Fruit fly (Drosophila melanogaster) whole organism, embryonic: ENCODE results near the gene teq.

ENCODE experiments used
- BEAF-32 ChIP-seq: fragments of 200-800 bp; sonication (Bioruptor generic); optimal IDR thresholded peaks from 3 replicates; lab custom pipeline; 2017; ENCODE audit warnings: missing biosample characterization, missing genetic modification characterization, mild to moderate bottlenecking, moderate library complexity, missing genetic modification reagents
- CG10147 ChIP-seq: fragments of 200-800 bp; sonication (Bioruptor generic); optimal IDR thresholded peaks from 2 replicates; lab custom pipeline; 2019; ENCODE audit warnings: missing biosample characterization, mild to moderate bottlenecking, missing genetic modification characterization, moderate library complexity
- CG17385 ChIP-seq: fragments of 200-800 bp; sonication (Bioruptor generic); optimal IDR thresholded peaks from 3 replicates; lab custom pipeline; 2018; ENCODE audit warnings: missing biosample characterization, mild to moderate bottlenecking, missing genetic modification characterization
- CG17568 ChIP-seq: fragments of 200-800 bp; sonication (Bioruptor generic); optimal IDR thresholded peaks from 2 replicates; lab custom pipeline; 2018; ENCODE audit warnings: missing biosample characterization, mild to moderate bottlenecking, missing genetic modification characterization, moderate library complexity
- CG31365 ChIP-seq: fragments of 200-800 bp; sonication (Bioruptor generic); optimal IDR thresholded peaks from 2 replicates; lab custom pipeline; 2018; ENCODE audit warnings: missing biosample characterization, mild to moderate bottlenecking, missing genetic modification characterization
- CG3163 ChIP-seq: fragments of 200-800 bp; sonication (Bioruptor generic); optimal IDR thresholded peaks from 3 replicates; lab custom pipeline; 2016; ENCODE audit warnings: missing biosample characterization, missing genetic modification characterization
- CG4360 ChIP-seq: fragments of 200-800 bp; sonication (Bioruptor generic); IDR thresholded peaks from 2 replicates; pipeline ENCODE4 v1.3.6; 2022; ENCODE audit warnings: missing biosample characterization, missing genetic modification characterization
- CG5953 ChIP-seq: fragments of 200-800 bp; sonication (Bioruptor generic); IDR thresholded peaks from 2 replicates; pipeline ENCODE4 v1.3.6; 2022; ENCODE audit warnings: missing biosample characterization, missing genetic modification characterization
- CG6854 ChIP-seq: fragments of 200-800 bp; sonication (Bioruptor generic); optimal IDR thresholded peaks from 3 replicates; lab custom pipeline; 2017; ENCODE audit warnings: missing biosample characterization, mild to moderate bottlenecking, missing genetic modification characterization
- CG8290 ChIP-seq, 3 experiments: fragments of 200-800 bp; sonication (Bioruptor generic); optimal IDR thresholded peaks; 2 replicates each; lab custom pipeline; 2016 to 2019; ENCODE audit warnings: missing biosample characterization in 3 of 3, missing genetic modification characterization in 3 of 3, mild to moderate bottlenecking in 2 of 3, moderate library complexity in 1 of 3
- CG9609 ChIP-seq: fragments of 200-800 bp; sonication (Bioruptor generic); optimal IDR thresholded peaks from 3 replicates; lab custom pipeline; 2016; ENCODE audit warnings: missing biosample characterization, missing genetic modification characterization
- CG9817 ChIP-seq: fragments of 200-800 bp; sonication (Bioruptor generic); optimal IDR thresholded peaks from 2 replicates; lab custom pipeline; 2018; ENCODE audit warnings: missing biosample characterization, mild to moderate bottlenecking, missing genetic modification characterization, moderate library complexity
- Dip2 ChIP-seq: fragments of 200-800 bp; sonication (Bioruptor generic); IDR thresholded peaks from 2 replicates; pipeline ENCODE4 v1.3.6; 2022; ENCODE audit warnings: missing biosample characterization, missing genetic modification characterization
- E2f2 ChIP-seq: fragments of 200-800 bp; sonication (Bioruptor generic); IDR thresholded peaks from 2 replicates; pipeline ENCODE4 v1.3.6; 2022; ENCODE audit warnings: missing biosample characterization, missing genetic modification characterization
- Eip74EF ChIP-seq, 2 experiments: fragments of 200-800 bp in 1 of 2; fragments of >200 bp in 1 of 2; sonication (Bioruptor generic) in 1 of 2; optimal IDR thresholded peaks; 2 replicates each; lab custom pipeline; 2017 to 2019; ENCODE audit warnings: missing biosample characterization in 2 of 2, missing genetic modification characterization in 2 of 2, mild to moderate bottlenecking in 1 of 2, moderate library complexity in 1 of 2
- Elba2 ChIP-seq: fragments of 200-800 bp; sonication (Bioruptor generic); optimal IDR thresholded peaks from 3 replicates; lab custom pipeline; 2016; ENCODE audit warnings: missing biosample characterization, missing genetic modification characterization
- Fer2 ChIP-seq: fragments of 200-800 bp; sonication (Bioruptor generic); optimal IDR thresholded peaks from 2 replicates; lab custom pipeline; 2018; ENCODE audit warnings: missing biosample characterization, mild to moderate bottlenecking, missing genetic modification characterization, moderate library complexity
- MESR4 ChIP-seq: fragments of 200-800 bp; sonication (Bioruptor generic); optimal IDR thresholded peaks from 2 replicates; lab custom pipeline; 2018; ENCODE audit warnings: missing biosample characterization, mild to moderate bottlenecking, missing genetic modification characterization, moderate library complexity
- Max ChIP-seq: fragments of 200-800 bp; sonication (Bioruptor generic); optimal IDR thresholded peaks from 2 replicates; lab custom pipeline; 2016; ENCODE audit warnings: missing biosample characterization, mild to moderate bottlenecking, missing genetic modification characterization
- Six4 ChIP-seq: fragments of 200-800 bp; sonication (Bioruptor generic); optimal IDR thresholded peaks from 2 replicates; lab custom pipeline; 2016; ENCODE audit warnings: missing biosample characterization, missing genetic modification characterization
- Sry-δ ChIP-seq: fragments of 200-800 bp; sonication (Bioruptor generic); optimal IDR thresholded peaks from 2 replicates; lab custom pipeline; 2016; ENCODE audit warnings: missing biosample characterization, missing genetic modification characterization
- Ssrp ChIP-seq: fragments of 200-800 bp; sonication (Bioruptor generic); optimal IDR thresholded peaks from 2 replicates; lab custom pipeline; 2018; ENCODE audit warnings: missing biosample characterization, mild to moderate bottlenecking, missing genetic modification characterization, moderate library complexity
- Xrp1 ChIP-seq: fragments of 200-800 bp; sonication (Bioruptor generic); IDR thresholded peaks from 2 replicates; pipeline ENCODE4 v1.3.6; 2022; ENCODE audit warnings: missing biosample characterization, missing genetic modification characterization
- YL-1 ChIP-seq: fragments of 200-800 bp; sonication (Bioruptor generic); optimal IDR thresholded peaks from 3 replicates; lab custom pipeline; 2017; ENCODE audit warnings: missing biosample characterization, mild to moderate bottlenecking, missing genetic modification characterization
- ac ChIP-seq: fragments of 200-800 bp; sonication (Bioruptor generic); optimal IDR thresholded peaks from 3 replicates; lab custom pipeline; 2017; ENCODE audit warnings: missing biosample characterization, mild to moderate bottlenecking, missing genetic modification characterization
- amos ChIP-seq: fragments of 200-800 bp; sonication (Bioruptor generic); IDR thresholded peaks from 2 replicates; pipeline ENCODE4 v1.3.6; 2022; ENCODE audit warnings: missing biosample characterization, missing genetic modification characterization; ENCODE audit not compliant: partially characterized antibody
- cg ChIP-seq: fragments of 200-800 bp; sonication (Bioruptor generic); optimal IDR thresholded peaks from 3 replicates; lab custom pipeline; 2019; ENCODE audit warnings: missing biosample characterization, mild to moderate bottlenecking, missing genetic modification characterization, moderate library complexity
- chinmo ChIP-seq: fragments of 200-800 bp; sonication (Bioruptor generic); IDR thresholded peaks from 4 replicates; pipeline ENCODE4 v1.3.6; 2022; ENCODE audit warnings: missing biosample characterization, missing genetic modification characterization; ENCODE audit not compliant: partially characterized antibody
- cwo ChIP-seq: fragments of 200-800 bp; sonication (Bioruptor generic); optimal IDR thresholded peaks from 3 replicates; lab custom pipeline; 2017; ENCODE audit warnings: missing biosample characterization, missing genetic modification characterization, mild to moderate bottlenecking, moderate library complexity, missing genetic modification reagents
- ewg ChIP-seq: fragments of 200-800 bp; sonication (Bioruptor generic); optimal IDR thresholded peaks from 3 replicates; lab custom pipeline; 2017; ENCODE audit warnings: mild to moderate bottlenecking, missing biosample characterization, missing genetic modification reagents, missing genetic modification characterization
- hb ChIP-seq: fragments of 200-800 bp; sonication (Bioruptor generic); IDR thresholded peaks from 3 replicates; pipeline ENCODE4 v1.3.6; 2022; ENCODE audit warnings: missing biosample characterization, missing genetic modification characterization; ENCODE audit not compliant: partially characterized antibody
- kni ChIP-seq: fragments of 200-800 bp; sonication (Bioruptor generic); optimal IDR thresholded peaks from 3 replicates; lab custom pipeline; 2017; ENCODE audit warnings: mild to moderate bottlenecking, missing biosample characterization, missing genetic modification reagents, missing genetic modification characterization
- nmo ChIP-seq: fragments of 200-800 bp; sonication (Bioruptor generic); optimal IDR thresholded peaks from 2 replicates; lab custom pipeline; 2018; ENCODE audit warnings: missing biosample characterization, mild to moderate bottlenecking, missing genetic modification characterization, moderate library complexity
- nom ChIP-seq: fragments of 200-800 bp; sonication (Bioruptor generic); optimal IDR thresholded peaks from 2 replicates; lab custom pipeline; 2017; ENCODE audit warnings: missing biosample characterization, missing genetic modification characterization, mild to moderate bottlenecking, moderate library complexity, missing genetic modification reagents
- otp ChIP-seq: fragments of 200-800 bp; sonication (Bioruptor generic); IDR thresholded peaks from 3 replicates; pipeline ENCODE4, ENCODE4 v1.3.6; 2022; ENCODE audit warnings: missing biosample characterization, missing genetic modification characterization
- pb ChIP-seq: fragments of 200-800 bp; sonication (Bioruptor generic); optimal IDR thresholded peaks from 3 replicates; lab custom pipeline; 2016; ENCODE audit warnings: missing biosample characterization, missing genetic modification characterization
- pho ChIP-seq: fragments of 200-800 bp; sonication (Bioruptor generic); optimal IDR thresholded peaks from 2 replicates; lab custom pipeline; 2016; ENCODE audit warnings: missing biosample characterization, missing genetic modification characterization
- pzg ChIP-seq: fragments of 200-800 bp; sonication (Bioruptor generic); optimal IDR thresholded peaks from 3 replicates; lab custom pipeline; 2018; ENCODE audit warnings: missing biosample characterization, mild to moderate bottlenecking, missing genetic modification characterization, moderate library complexity
- sc ChIP-seq, 3 experiments: fragments of >200 bp in 2 of 3; fragments of 200-800 bp in 1 of 3; sonication (Bioruptor generic) in 1 of 3; optimal IDR thresholded peaks; 2 replicates in 2 of 3; 3 replicates in 1 of 3; lab custom pipeline; 2017; ENCODE audit warnings: mild to moderate bottlenecking in 1 of 3, missing biosample characterization in 1 of 3, missing genetic modification characterization in 1 of 3, missing genetic modification reagents in 1 of 3
- sd ChIP-seq: fragments of 200-800 bp; sonication (Bioruptor generic); optimal IDR thresholded peaks from 3 replicates; lab custom pipeline; 2018; ENCODE audit warnings: missing biosample characterization, mild to moderate bottlenecking, missing genetic modification characterization, moderate library complexity
- unpg ChIP-seq: fragments of 200-800 bp; sonication (Bioruptor generic); optimal IDR thresholded peaks from 3 replicates; lab custom pipeline; 2018; ENCODE audit warnings: missing biosample characterization, mild to moderate bottlenecking, missing genetic modification characterization, moderate library complexity
- wek ChIP-seq: fragments of 200-800 bp; sonication (Bioruptor generic); optimal IDR thresholded peaks from 3 replicates; lab custom pipeline; 2018; ENCODE audit warnings: missing biosample characterization, mild to moderate bottlenecking, missing genetic modification characterization, moderate library complexity

teq gene

dm6 chr3L:9072062-9072730 lies 2.2 kb upstream of the teq start (continued):
- no peak for TF ChIP-seq pho (GFP tag; lab: Kevin White, UChicago)
- TF ChIP-seq CG3163 = no peak
- peak; percentile 12 for TF ChIP-seq sd
- no peak for TF ChIP-seq Fer2 (tag; lab: Kevin White, UChicago)
- TF ChIP-seq kni (GFP tag; lab: Kevin White, UChicago) = no peak
- no peak for TF ChIP-seq CG31365 (tag; lab: Kevin White, UChicago)
- TF ChIP-seq Six4 (GFP tag; lab: Kevin White, UChicago) = no peak
- no peak for TF ChIP-seq ac (GFP tag; lab: Kevin White, UChicago)
- no peak for TF ChIP-seq otp (GFP tag; lab: Robert Waterston, UW)
- no peak for TF ChIP-seq CG5953
- no peak for TF ChIP-seq pb (GFP tag; lab: Kevin White, UChicago)
- TF ChIP-seq Xrp1 (GFP tag; lab: Robert Waterston, UW) = no peak
- no peak for TF ChIP-seq sc (optimal IDR thresholded peaks at IDR 0.05; lab: Kevin White, UChicago)
- TF ChIP-seq sc (GFP tag; optimal IDR thresholded peaks at IDR 0.05; lab: Kevin White, UChicago) = no peak
- TF ChIP-seq E2f2 = no peak
- 0 out of 2 replicates have a peak, but pooled peaks have one; percentile 31 for TF ChIP-seq CG4360 (GFP tag; lab: Robert Waterston, UW)
- TF ChIP-seq CG6854 = no peak
- TF ChIP-seq Ssrp (tag; lab: Kevin White, UChicago) = no peak
- peak; percentile 71 for TF ChIP-seq wek (GFP tag; lab: Kevin White, UChicago)
- no peak for TF ChIP-seq cwo (GFP tag; lab: Kevin White, UChicago)
- TF ChIP-seq CG9609 = no peak
- TF ChIP-seq CG9817 (tag; lab: Kevin White, UChicago) = no peak
- no peak for TF ChIP-seq hb (GFP tag; lab: Robert Waterston, UW)
- no peak for TF ChIP-seq CG17568 (GFP tag; lab: Kevin White, UChicago)
- no peak for TF ChIP-seq Sry-δ
- TF ChIP-seq Max (GFP tag; lab: Kevin White, UChicago) = no peak
- TF ChIP-seq Eip74EF (GFP tag; optimal IDR thresholded peaks at IDR 0.05; lab: Kevin White, UChicago) = no peak
- TF ChIP-seq amos (GFP tag; lab: Robert Waterston, UW) = no peak
- no peak for TF ChIP-seq BEAF-32
- no peak for TF ChIP-seq nmo
- no peak for TF ChIP-seq Dip2
- TF ChIP-seq YL-1 (GFP tag; lab: Kevin White, UChicago) = peak; percentile 60
- TF ChIP-seq CG8290 (GFP tag; optimal IDR thresholded peaks at IDR 0.05; lab: Kevin White, UChicago) = no peak
- TF ChIP-seq CG8290 (tag; optimal IDR thresholded peaks at IDR 0.05; lab: Kevin White, UChicago) = peak in 1 of 2 experiments; percentile 2
- TF ChIP-seq cg (GFP tag; lab: Kevin White, UChicago) = peak; percentile 92
- TF ChIP-seq unpg (GFP tag; lab: Kevin White, UChicago) = no peak
- TF ChIP-seq ewg = no peak
- peak; percentile 85; the same call in 1 of the 4 replicates for TF ChIP-seq chinmo (GFP tag; lab: Robert Waterston, UW)
- TF ChIP-seq Elba2 (GFP tag; lab: Kevin White, UChicago) = peak; percentile 18
- TF ChIP-seq CG10147 = no peak
- no peak for TF ChIP-seq pzg
- TF ChIP-seq CG17385 = no peak
- peak; percentile 7 for TF ChIP-seq nom (GFP tag; lab: Kevin White, UChicago)
- peak; percentile 88 for TF ChIP-seq MESR4 (GFP tag; lab: Kevin White, UChicago)
